Fruit fly (Drosophila melanogaster): ENCODE data around the gene Grl65a.

DNA sequence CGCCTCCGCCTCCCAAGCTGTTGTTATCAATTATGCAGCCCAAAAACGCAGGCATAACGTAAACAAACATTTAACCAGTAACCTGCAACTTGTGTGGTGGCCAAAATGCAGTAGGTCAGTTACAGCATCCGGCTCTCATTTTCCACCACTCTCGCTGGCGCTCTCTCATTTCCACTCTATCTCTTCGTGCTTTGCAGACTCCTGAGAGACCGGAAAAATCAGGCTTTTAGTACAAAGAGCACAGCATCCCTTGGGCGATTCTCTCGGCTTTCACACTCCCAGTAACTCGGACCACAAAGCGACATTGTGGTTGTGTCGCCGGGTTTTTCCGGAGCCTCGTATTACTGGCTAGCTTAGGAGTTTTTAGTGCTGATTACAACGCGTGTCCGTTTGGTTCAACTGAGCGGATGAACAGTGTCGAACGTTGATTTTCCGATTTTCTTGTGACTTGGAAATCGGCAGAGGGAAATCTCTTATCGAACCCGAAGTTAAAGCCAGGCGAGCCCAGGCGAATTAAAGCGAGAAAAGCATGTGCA, 43.9 kb downstream of the Grl65a start, which contains the start of gene GluRIA:
- TF ChIP-seq CG8478 (optimal IDR thresholded peaks at IDR 0.05) (no peak), pan (optimal IDR thresholded peaks at IDR 0.05) (no peak), usp (GFP tag; optimal IDR thresholded peaks at IDR 0.05) (no peak), psq (optimal IDR thresholded peaks at IDR 0.05) (no peak), EcR (GFP tag; optimal IDR thresholded peaks at IDR 0.05) (no peak)

All from whole organism.